Fruit fly (Drosophila melanogaster) whole organism, prepupa: ENCODE measurements around the gene CG9328.

Experiments
- Blimp-1 ChIP-seq: fragments of 200-800 bp; sonication (Bioruptor generic); optimal IDR thresholded peaks from 3 replicates; lab custom pipeline; 2017; ENCODE audit warnings: missing biosample characterization, missing genetic modification characterization, mild to moderate bottlenecking, moderate library complexity, missing genetic modification reagents
- CG10631 ChIP-seq: fragments of 200-800 bp; sonication (Bioruptor generic); optimal IDR thresholded peaks from 2 replicates; lab custom pipeline; 2016; ENCODE audit warnings: missing biosample characterization, missing genetic modification characterization
- CG11294 ChIP-seq: fragments of 200-800 bp; sonication (Bioruptor generic); IDR thresholded peaks from 2 replicates; pipeline ENCODE4 v1.3.6; 2022; ENCODE audit warnings: missing biosample characterization, missing genetic modification characterization
- CG15336 ChIP-seq: fragments of 200-800 bp; sonication (Bioruptor generic); IDR thresholded peaks from 2 replicates; pipeline ENCODE4 v1.3.6; 2022; ENCODE audit warnings: missing biosample characterization, missing genetic modification characterization
- CG1621 ChIP-seq: fragments of 200-800 bp; sonication (Bioruptor generic); optimal IDR thresholded peaks from 3 replicates; lab custom pipeline; 2018; ENCODE audit warnings: missing biosample characterization, mild to moderate bottlenecking, missing genetic modification characterization
- CG16779 ChIP-seq: fragments of 200-800 bp; sonication (Bioruptor generic); optimal IDR thresholded peaks from 3 replicates; lab custom pipeline; 2017; ENCODE audit warnings: missing biosample characterization, mild to moderate bottlenecking, missing genetic modification characterization
- CG31627 ChIP-seq: fragments of 200-800 bp; sonication (Bioruptor generic); optimal IDR thresholded peaks from 3 replicates; lab custom pipeline; 2016; ENCODE audit warnings: missing biosample characterization, missing genetic modification characterization
- CG32006 ChIP-seq: fragments of 200-800 bp; sonication (Bioruptor generic); optimal IDR thresholded peaks from 3 replicates; lab custom pipeline; 2017; ENCODE audit warnings: missing biosample characterization, mild to moderate bottlenecking, missing genetic modification characterization
- CG3919 ChIP-seq: fragments of 200-800 bp; sonication (Bioruptor generic); optimal IDR thresholded peaks from 3 replicates; lab custom pipeline; 2016; ENCODE audit warnings: missing biosample characterization, missing genetic modification characterization
- CG6163 ChIP-seq: fragments of 200-800 bp; sonication (Bioruptor generic); IDR thresholded peaks from 3 replicates; pipeline ENCODE4 v1.3.6; 2022; ENCODE audit warnings: missing biosample characterization, missing genetic modification characterization
- CG6276 ChIP-seq: fragments of 200-800 bp; sonication (Bioruptor generic); optimal IDR thresholded peaks from 2 replicates; lab custom pipeline; 2017; ENCODE audit warnings: missing biosample characterization, mild to moderate bottlenecking, missing genetic modification characterization
- CG6792 ChIP-seq: fragments of 200-800 bp; sonication (Bioruptor generic); optimal IDR thresholded peaks from 3 replicates; lab custom pipeline; 2016; ENCODE audit warnings: missing biosample characterization, missing genetic modification characterization
- CG6854 ChIP-seq: fragments of 200-800 bp; sonication (Bioruptor generic); optimal IDR thresholded peaks from 2 replicates; lab custom pipeline; 2017; ENCODE audit warnings: missing biosample characterization, mild to moderate bottlenecking, missing genetic modification characterization
- CG9139 ChIP-seq: fragments of 200-800 bp; sonication (Bioruptor generic); optimal IDR thresholded peaks from 3 replicates; lab custom pipeline; 2017; ENCODE audit warnings: missing biosample characterization, mild to moderate bottlenecking, missing genetic modification characterization
- Eip78C ChIP-seq: fragments of 200-800 bp; sonication (Bioruptor generic); peaks from one replicate; lab custom pipeline; 2016; ENCODE audit warnings: missing biosample characterization, missing genetic modification characterization
- Eip93F ChIP-seq: fragments of 200-800 bp; sonication (Bioruptor generic); optimal IDR thresholded peaks from 2 replicates; lab custom pipeline; 2016; ENCODE audit warnings: missing biosample characterization, mild to moderate bottlenecking, missing genetic modification characterization
- Ets21C ChIP-seq: fragments of 200-800 bp; sonication (Bioruptor generic); optimal IDR thresholded peaks from 3 replicates; lab custom pipeline; 2016; ENCODE audit warnings: missing biosample characterization, missing genetic modification characterization
- Hr39 ChIP-seq: fragments of 200-800 bp; sonication (Bioruptor generic); optimal IDR thresholded peaks from 2 replicates; lab custom pipeline; 2016; ENCODE audit warnings: missing biosample characterization, missing genetic modification characterization
- Hr4 ChIP-seq: fragments of 200-800 bp; sonication (Bioruptor generic); optimal IDR thresholded peaks from 3 replicates; lab custom pipeline; 2016; ENCODE audit warnings: missing biosample characterization, missing genetic modification characterization
- Lpt ChIP-seq: fragments of 200-800 bp; sonication (Bioruptor generic); optimal IDR thresholded peaks from 3 replicates; lab custom pipeline; 2016; ENCODE audit warnings: missing biosample characterization, missing genetic modification characterization
- Met ChIP-seq: fragments of 200-800 bp; sonication (Bioruptor generic); optimal IDR thresholded peaks from 3 replicates; lab custom pipeline; 2016; ENCODE audit warnings: missing biosample characterization, missing genetic modification characterization
- Smox ChIP-seq: fragments of 200-800 bp; sonication (Bioruptor generic); optimal IDR thresholded peaks from 3 replicates; lab custom pipeline; 2016; ENCODE audit warnings: missing biosample characterization, missing genetic modification characterization
- Sox102F ChIP-seq: fragments of 200-800 bp; sonication (Bioruptor generic); optimal IDR thresholded peaks from 2 replicates; lab custom pipeline; 2016; ENCODE audit warnings: missing biosample characterization, mild to moderate bottlenecking, missing genetic modification characterization
- Sox14 ChIP-seq: fragments of 200-800 bp; sonication (Bioruptor generic); optimal IDR thresholded peaks from 3 replicates; lab custom pipeline; 2016; ENCODE audit warnings: missing biosample characterization, missing genetic modification characterization
- Sox15 ChIP-seq: fragments of 200-800 bp; sonication (Bioruptor generic); optimal IDR thresholded peaks from 3 replicates; lab custom pipeline; 2016; ENCODE audit warnings: missing biosample characterization, missing genetic modification characterization
- achi ChIP-seq: fragments of 200-800 bp; sonication (Bioruptor generic); optimal IDR thresholded peaks from 3 replicates; lab custom pipeline; 2016; ENCODE audit warnings: missing biosample characterization, missing genetic modification characterization
- cyc ChIP-seq: fragments of 200-800 bp; sonication (Bioruptor generic); optimal IDR thresholded peaks from 3 replicates; lab custom pipeline; 2016; ENCODE audit warnings: missing biosample characterization, missing genetic modification characterization
- dac ChIP-seq: fragments of 200-800 bp; sonication (Bioruptor generic); optimal IDR thresholded peaks from 2 replicates; lab custom pipeline; 2017; ENCODE audit warnings: missing biosample characterization, mild to moderate bottlenecking, missing genetic modification characterization
- dsx ChIP-seq: fragments of 200-800 bp; optimal IDR thresholded peaks from 3 replicates; lab custom pipeline; 2019; ENCODE audit warnings: missing biosample characterization, mild to moderate bottlenecking, missing genetic modification characterization, moderate library complexity; ENCODE audit not compliant: poor library complexity, severe bottlenecking
- eg ChIP-seq: fragments of 200-800 bp; sonication (Bioruptor generic); IDR thresholded peaks from 3 replicates; pipeline ENCODE4 v1.3.6; 2022; ENCODE audit warnings: missing biosample characterization, missing genetic modification characterization
- esn ChIP-seq: fragments of 200-800 bp; sonication (Bioruptor generic); optimal IDR thresholded peaks from 2 replicates; lab custom pipeline; 2016; ENCODE audit warnings: missing biosample characterization, mild to moderate bottlenecking, missing genetic modification characterization, moderate library complexity
- fd59A ChIP-seq: fragments of 200-800 bp; sonication (Bioruptor generic); optimal IDR thresholded peaks from 2 replicates; lab custom pipeline; 2017; ENCODE audit warnings: missing biosample characterization, mild to moderate bottlenecking, missing genetic modification characterization, missing genetic modification reagents
- fd85E ChIP-seq: fragments of 200-800 bp; sonication (Bioruptor generic); optimal IDR thresholded peaks from 3 replicates; lab custom pipeline; 2016; ENCODE audit warnings: missing biosample characterization, missing genetic modification characterization
- lz ChIP-seq: fragments of 200-800 bp; sonication (Bioruptor generic); optimal IDR thresholded peaks from 3 replicates; lab custom pipeline; 2016; ENCODE audit warnings: missing biosample characterization, missing genetic modification characterization
- pdm3 ChIP-seq: fragments of 200-800 bp; sonication (Bioruptor generic); optimal IDR thresholded peaks from 3 replicates; lab custom pipeline; 2016; ENCODE audit warnings: missing biosample characterization, missing genetic modification characterization
- salr ChIP-seq, 2 experiments: fragments of 200-800 bp; sonication (Bioruptor generic); optimal IDR thresholded peaks; 3 replicates each; lab custom pipeline; 2016 to 2018; ENCODE audit warnings: missing biosample characterization in 2 of 2, missing genetic modification characterization in 2 of 2, mild to moderate bottlenecking in 1 of 2
- ss ChIP-seq, 2 experiments: fragments of 200-800 bp; sonication (Bioruptor generic); optimal IDR thresholded peaks; 2 replicates in 1 of 2; 3 replicates in 1 of 2; lab custom pipeline; 2017 to 2018; ENCODE audit warnings: mild to moderate bottlenecking in 2 of 2, missing biosample characterization in 2 of 2, missing genetic modification characterization in 2 of 2, moderate library complexity in 1 of 2
- svp ChIP-seq: fragments of 200-800 bp; sonication (Bioruptor generic); peaks from one replicate; lab custom pipeline; 2016; ENCODE audit warnings: missing biosample characterization, missing genetic modification characterization
- topi ChIP-seq: fragments of 200-800 bp; sonication (Bioruptor generic); optimal IDR thresholded peaks from 3 replicates; lab custom pipeline; 2016; ENCODE audit warnings: missing biosample characterization, missing genetic modification characterization
- vri ChIP-seq: fragments of 200-800 bp; sonication (Bioruptor generic); optimal IDR thresholded peaks from 3 replicates; lab custom pipeline; 2016; ENCODE audit warnings: missing biosample characterization, mild to moderate bottlenecking, missing genetic modification characterization

CG9328 gene

DNA sequence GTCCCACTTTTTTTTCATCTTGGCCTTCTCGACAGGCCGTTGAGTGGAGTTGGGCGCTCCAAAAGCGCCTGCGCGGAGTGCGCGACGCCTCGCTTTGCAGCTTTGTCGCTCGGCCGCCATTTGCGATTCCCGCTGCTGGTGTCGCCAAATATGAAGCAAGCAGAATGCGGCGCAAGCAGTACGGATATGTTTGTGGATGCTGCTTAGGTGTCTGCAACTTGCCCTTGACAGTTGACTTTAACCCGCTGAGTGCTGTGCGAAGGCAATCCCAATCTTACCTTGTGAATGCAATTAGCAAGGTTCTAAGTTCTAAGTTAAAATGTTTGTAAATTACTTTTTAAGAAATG, 24.5 kb downstream of the CG9328 start:
- TF ChIP-seq dac (GFP tag; lab: Kevin White, UChicago) (no peak), lz (GFP tag; lab: Kevin White, UChicago) (no peak), CG11294 (GFP tag; lab: Robert Waterston, UW) (0 out of 2 replicates have a peak, but pooled peaks have one; percentile 12), esn (peak; percentile 25), achi (peak; percentile 11), eg (no peak), CG31627 (GFP tag; lab: Kevin White, UChicago) (peak; percentile 8), Lpt (GFP tag; lab: Kevin White, UChicago) (no peak), CG16779 (no peak), topi (GFP tag; lab: Kevin White, UChicago) (peak; percentile 25), CG3919 (GFP tag; lab: Kevin White, UChicago) (no peak), svp (GFP tag; lab: Kevin White, UChicago) (peak; percentile 84), Hr39 (GFP tag; lab: Kevin White, UChicago) (peak; percentile 38), CG6854 (GFP tag; lab: Kevin White, UChicago) (peak; percentile 38), dsx (GFP tag; lab: Kevin White, UChicago) (peak; percentile 71), CG6163 (peak; percentile 63), fd59A (GFP tag; lab: Kevin White, UChicago) (peak; percentile 9), Met (GFP tag; lab: Kevin White, UChicago) (peak; percentile 14), ss (GFP tag; optimal IDR thresholded peaks at IDR 0.05; lab: Kevin White, UChicago) (peak in 1 of 2 experiments; percentile 64), CG32006 (no peak), Smox (GFP tag; lab: Kevin White, UChicago) (peak; percentile 10)

DNA sequence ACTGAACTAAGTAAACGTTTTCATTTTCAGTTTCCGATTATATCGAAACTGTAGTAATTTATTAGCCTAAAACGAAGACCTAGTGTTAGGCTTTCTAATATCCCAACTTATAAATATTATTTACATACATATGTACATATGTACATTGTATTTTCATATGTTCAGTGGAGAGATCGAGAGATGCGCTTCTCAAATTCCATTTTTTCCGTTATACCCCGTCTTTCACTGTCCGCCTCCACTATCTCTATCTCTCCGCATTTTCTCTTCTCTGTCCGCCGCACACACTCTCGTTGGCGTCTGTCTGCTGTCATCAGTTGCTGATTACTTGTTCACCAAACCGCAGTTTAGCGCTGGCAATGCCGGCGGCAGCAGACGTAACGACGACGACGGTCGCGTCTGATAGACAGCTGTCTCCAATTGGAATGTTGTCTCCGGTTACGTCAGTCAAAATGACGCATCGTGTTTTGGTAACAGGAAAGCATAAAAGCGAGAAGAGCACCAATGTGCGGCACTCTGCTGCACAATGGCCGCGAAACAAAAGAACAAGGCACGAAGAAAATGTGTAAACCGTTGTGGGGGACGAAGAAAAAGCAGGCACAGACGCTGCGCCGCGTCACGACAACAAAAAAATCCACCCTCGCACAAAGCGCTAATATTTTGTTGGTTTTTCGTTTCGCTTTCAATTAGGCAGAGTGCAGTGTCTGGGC, 25.1 kb downstream of the CG9328 start, which contains the start of gene CG9331:
TSS of gene CG9331 (plus strand) at position 340 of the 707 bp plus-strand sequence.
- TF ChIP-seq CG16779 (no peak), pdm3 (GFP tag; lab: Kevin White, UChicago) (no peak), CG15336 (GFP tag; lab: Robert Waterston, UW) (peak; percentile 9; the same call in 1 of the 2 replicates), Eip93F (GFP tag; lab: Kevin White, UChicago) (peak; percentile 5), cyc (GFP tag; lab: Kevin White, UChicago) (no peak), svp (GFP tag; lab: Kevin White, UChicago) (no peak), Hr4 (GFP tag; lab: Kevin White, UChicago) (no peak), vri (GFP tag; lab: Kevin White, UChicago) (peak; percentile 100), Sox102F (GFP tag; lab: Kevin White, UChicago) (peak; percentile 39), fd85E (GFP tag; lab: Kevin White, UChicago) (no peak), Sox14 (peak; percentile 85), CG9139 (GFP tag; lab: Kevin White, UChicago) (no peak), CG31627 (GFP tag; lab: Kevin White, UChicago) (no peak), Sox15 (GFP tag; lab: Kevin White, UChicago) (no peak), CG6792 (GFP tag; lab: Kevin White, UChicago) (no peak), Blimp-1 (peak; percentile 59), CG6276 (GFP tag; lab: Kevin White, UChicago) (no peak), Ets21C (GFP tag; lab: Kevin White, UChicago) (no peak), Smox (GFP tag; lab: Kevin White, UChicago) (no peak), achi (no peak), CG6163 (peak; percentile 56; the same call in 2 of the 3 replicates), CG6854 (GFP tag; lab: Kevin White, UChicago) (no peak), CG1621 (tag; lab: Kevin White, UChicago) (peak; percentile 42), salr (GFP tag; optimal IDR thresholded peaks at IDR 0.05; lab: Kevin White, UChicago) (no peak), CG10631 (peak; percentile 39), Eip78C (GFP tag; lab: Kevin White, UChicago) (peak; percentile 81)
